Fruit fly (Drosophila melanogaster) whole organism, prepupa: Measurements from ENCODE around the gene Fcp3C.
A peak's percentile ranks its signal among the peaks of the same experiment; 100 is the strongest.

Source experiments
- CG10631 ChIP-seq: fragments of 200-800 bp; sonication (Bioruptor generic); optimal IDR thresholded peaks from 2 replicates; lab custom pipeline; 2016; ENCODE audit warnings: missing biosample characterization, missing genetic modification characterization
- CG10669 ChIP-seq: fragments of 200-800 bp; sonication (Bioruptor generic); optimal IDR thresholded peaks from 3 replicates; lab custom pipeline; 2018; ENCODE audit warnings: missing biosample characterization, mild to moderate bottlenecking, missing genetic modification characterization, moderate library complexity
- CG11294 ChIP-seq: fragments of 200-800 bp; sonication (Bioruptor generic); IDR thresholded peaks from 2 replicates; pipeline ENCODE4 v1.3.6; 2022; ENCODE audit warnings: missing biosample characterization, missing genetic modification characterization
- CG11762 ChIP-seq: fragments of 200-800 bp; sonication (Bioruptor generic); optimal IDR thresholded peaks from 3 replicates; lab custom pipeline; 2016; ENCODE audit warnings: missing biosample characterization, missing genetic modification characterization; ENCODE audit not compliant: insufficient read depth
- CG11902 ChIP-seq: fragments of 200-800 bp; sonication (Bioruptor generic); optimal IDR thresholded peaks from 3 replicates; lab custom pipeline; 2016; ENCODE audit warnings: missing biosample characterization, missing genetic modification characterization
- CG15336 ChIP-seq: fragments of 200-800 bp; sonication (Bioruptor generic); IDR thresholded peaks from 2 replicates; pipeline ENCODE4 v1.3.6; 2022; ENCODE audit warnings: missing biosample characterization, missing genetic modification characterization
- CG1621 ChIP-seq: fragments of 200-800 bp; sonication (Bioruptor generic); optimal IDR thresholded peaks from 3 replicates; lab custom pipeline; 2018; ENCODE audit warnings: missing biosample characterization, mild to moderate bottlenecking, missing genetic modification characterization
- CG3032 ChIP-seq: fragments of 200-800 bp; optimal IDR thresholded peaks from 2 replicates; lab custom pipeline; 2019; ENCODE audit warnings: missing biosample characterization, mild to moderate bottlenecking, missing genetic modification characterization, moderate library complexity
- CG31627 ChIP-seq: fragments of 200-800 bp; sonication (Bioruptor generic); optimal IDR thresholded peaks from 3 replicates; lab custom pipeline; 2016; ENCODE audit warnings: missing biosample characterization, missing genetic modification characterization
- CG32006 ChIP-seq: fragments of 200-800 bp; sonication (Bioruptor generic); optimal IDR thresholded peaks from 3 replicates; lab custom pipeline; 2017; ENCODE audit warnings: missing biosample characterization, mild to moderate bottlenecking, missing genetic modification characterization
- CG6163 ChIP-seq: fragments of 200-800 bp; sonication (Bioruptor generic); IDR thresholded peaks from 3 replicates; pipeline ENCODE4 v1.3.6; 2022; ENCODE audit warnings: missing biosample characterization, missing genetic modification characterization
- CG6276 ChIP-seq: fragments of 200-800 bp; sonication (Bioruptor generic); optimal IDR thresholded peaks from 2 replicates; lab custom pipeline; 2017; ENCODE audit warnings: missing biosample characterization, mild to moderate bottlenecking, missing genetic modification characterization
- CG6792 ChIP-seq: fragments of 200-800 bp; sonication (Bioruptor generic); optimal IDR thresholded peaks from 3 replicates; lab custom pipeline; 2016; ENCODE audit warnings: missing biosample characterization, missing genetic modification characterization
- CG6808 ChIP-seq: fragments of 200-800 bp; sonication (Bioruptor generic); optimal IDR thresholded peaks from 3 replicates; lab custom pipeline; 2017; ENCODE audit warnings: missing biosample characterization, missing genetic modification characterization, mild to moderate bottlenecking, moderate library complexity, missing genetic modification reagents
- CG6854 ChIP-seq: fragments of 200-800 bp; sonication (Bioruptor generic); optimal IDR thresholded peaks from 2 replicates; lab custom pipeline; 2017; ENCODE audit warnings: missing biosample characterization, mild to moderate bottlenecking, missing genetic modification characterization
- CG7368 ChIP-seq: fragments of 200-800 bp; sonication (Bioruptor generic); optimal IDR thresholded peaks from 3 replicates; lab custom pipeline; 2016; ENCODE audit warnings: missing biosample characterization, missing genetic modification characterization
- CG8319 ChIP-seq: fragments of 200-800 bp; sonication (Bioruptor generic); optimal IDR thresholded peaks from 3 replicates; lab custom pipeline; 2016; ENCODE audit warnings: missing biosample characterization, missing genetic modification characterization
- CG9139 ChIP-seq: fragments of 200-800 bp; sonication (Bioruptor generic); optimal IDR thresholded peaks from 3 replicates; lab custom pipeline; 2017; ENCODE audit warnings: missing biosample characterization, mild to moderate bottlenecking, missing genetic modification characterization
- Eip75B ChIP-seq: fragments of 200-800 bp; sonication (Bioruptor generic); optimal IDR thresholded peaks from 3 replicates; lab custom pipeline; 2016; ENCODE audit warnings: missing biosample characterization, missing genetic modification characterization
- Eip78C ChIP-seq: fragments of 200-800 bp; sonication (Bioruptor generic); peaks from one replicate; lab custom pipeline; 2016; ENCODE audit warnings: missing biosample characterization, missing genetic modification characterization
- Eip93F ChIP-seq: fragments of 200-800 bp; sonication (Bioruptor generic); optimal IDR thresholded peaks from 2 replicates; lab custom pipeline; 2016; ENCODE audit warnings: missing biosample characterization, mild to moderate bottlenecking, missing genetic modification characterization
- Ets96B ChIP-seq: fragments of 200-800 bp; optimal IDR thresholded peaks from 2 replicates; lab custom pipeline; 2019; ENCODE audit warnings: missing biosample characterization, mild to moderate bottlenecking, missing genetic modification characterization, moderate library complexity
- Hr39 ChIP-seq: fragments of 200-800 bp; sonication (Bioruptor generic); optimal IDR thresholded peaks from 2 replicates; lab custom pipeline; 2016; ENCODE audit warnings: missing biosample characterization, missing genetic modification characterization
- Hr4 ChIP-seq: fragments of 200-800 bp; sonication (Bioruptor generic); optimal IDR thresholded peaks from 3 replicates; lab custom pipeline; 2016; ENCODE audit warnings: missing biosample characterization, missing genetic modification characterization
- Lpt ChIP-seq: fragments of 200-800 bp; sonication (Bioruptor generic); optimal IDR thresholded peaks from 3 replicates; lab custom pipeline; 2016; ENCODE audit warnings: missing biosample characterization, missing genetic modification characterization
- Met ChIP-seq: fragments of 200-800 bp; sonication (Bioruptor generic); optimal IDR thresholded peaks from 3 replicates; lab custom pipeline; 2016; ENCODE audit warnings: missing biosample characterization, missing genetic modification characterization
- OdsH ChIP-seq: fragments of 200-800 bp; sonication (Bioruptor generic); optimal IDR thresholded peaks from 3 replicates; lab custom pipeline; 2016; ENCODE audit warnings: missing biosample characterization, missing genetic modification characterization
- Smox ChIP-seq: fragments of 200-800 bp; sonication (Bioruptor generic); optimal IDR thresholded peaks from 3 replicates; lab custom pipeline; 2016; ENCODE audit warnings: missing biosample characterization, missing genetic modification characterization
- Sox102F ChIP-seq: fragments of 200-800 bp; sonication (Bioruptor generic); optimal IDR thresholded peaks from 2 replicates; lab custom pipeline; 2016; ENCODE audit warnings: missing biosample characterization, mild to moderate bottlenecking, missing genetic modification characterization
- Sox14 ChIP-seq: fragments of 200-800 bp; sonication (Bioruptor generic); optimal IDR thresholded peaks from 3 replicates; lab custom pipeline; 2016; ENCODE audit warnings: missing biosample characterization, missing genetic modification characterization
- Sox15 ChIP-seq: fragments of 200-800 bp; sonication (Bioruptor generic); optimal IDR thresholded peaks from 3 replicates; lab custom pipeline; 2016; ENCODE audit warnings: missing biosample characterization, missing genetic modification characterization
- achi ChIP-seq: fragments of 200-800 bp; sonication (Bioruptor generic); optimal IDR thresholded peaks from 3 replicates; lab custom pipeline; 2016; ENCODE audit warnings: missing biosample characterization, missing genetic modification characterization
- acj6 ChIP-seq: fragments of 200-800 bp; sonication (Bioruptor generic); optimal IDR thresholded peaks from 3 replicates; lab custom pipeline; 2016; ENCODE audit warnings: missing biosample characterization, missing genetic modification characterization
- cyc ChIP-seq: fragments of 200-800 bp; sonication (Bioruptor generic); optimal IDR thresholded peaks from 3 replicates; lab custom pipeline; 2016; ENCODE audit warnings: missing biosample characterization, missing genetic modification characterization
- dac ChIP-seq: fragments of 200-800 bp; sonication (Bioruptor generic); optimal IDR thresholded peaks from 2 replicates; lab custom pipeline; 2017; ENCODE audit warnings: missing biosample characterization, mild to moderate bottlenecking, missing genetic modification characterization
- dsx ChIP-seq: fragments of 200-800 bp; optimal IDR thresholded peaks from 3 replicates; lab custom pipeline; 2019; ENCODE audit warnings: missing biosample characterization, mild to moderate bottlenecking, missing genetic modification characterization, moderate library complexity; ENCODE audit not compliant: poor library complexity, severe bottlenecking
- esn ChIP-seq: fragments of 200-800 bp; sonication (Bioruptor generic); optimal IDR thresholded peaks from 2 replicates; lab custom pipeline; 2016; ENCODE audit warnings: missing biosample characterization, mild to moderate bottlenecking, missing genetic modification characterization, moderate library complexity
- fd59A ChIP-seq: fragments of 200-800 bp; sonication (Bioruptor generic); optimal IDR thresholded peaks from 2 replicates; lab custom pipeline; 2017; ENCODE audit warnings: missing biosample characterization, mild to moderate bottlenecking, missing genetic modification characterization, missing genetic modification reagents
- fd85E ChIP-seq: fragments of 200-800 bp; sonication (Bioruptor generic); optimal IDR thresholded peaks from 3 replicates; lab custom pipeline; 2016; ENCODE audit warnings: missing biosample characterization, missing genetic modification characterization
- lz ChIP-seq: fragments of 200-800 bp; sonication (Bioruptor generic); optimal IDR thresholded peaks from 3 replicates; lab custom pipeline; 2016; ENCODE audit warnings: missing biosample characterization, missing genetic modification characterization
- net ChIP-seq: fragments of 200-800 bp; sonication (Bioruptor generic); optimal IDR thresholded peaks from 3 replicates; lab custom pipeline; 2016; ENCODE audit warnings: missing biosample characterization, missing genetic modification characterization
- pdm3 ChIP-seq: fragments of 200-800 bp; sonication (Bioruptor generic); optimal IDR thresholded peaks from 3 replicates; lab custom pipeline; 2016; ENCODE audit warnings: missing biosample characterization, missing genetic modification characterization
- salr ChIP-seq, 2 experiments: fragments of 200-800 bp; sonication (Bioruptor generic); optimal IDR thresholded peaks; 3 replicates each; lab custom pipeline; 2016 to 2018; ENCODE audit warnings: missing biosample characterization in 2 of 2, missing genetic modification characterization in 2 of 2, mild to moderate bottlenecking in 1 of 2
- spab ChIP-seq: fragments of 200-800 bp; sonication (Bioruptor generic); optimal IDR thresholded peaks from 2 replicates; lab custom pipeline; 2017; ENCODE audit warnings: missing biosample characterization, mild to moderate bottlenecking, missing genetic modification characterization, missing genetic modification reagents
- svp ChIP-seq: fragments of 200-800 bp; sonication (Bioruptor generic); peaks from one replicate; lab custom pipeline; 2016; ENCODE audit warnings: missing biosample characterization, missing genetic modification characterization
- topi ChIP-seq: fragments of 200-800 bp; sonication (Bioruptor generic); optimal IDR thresholded peaks from 3 replicates; lab custom pipeline; 2016; ENCODE audit warnings: missing biosample characterization, missing genetic modification characterization
- vri ChIP-seq: fragments of 200-800 bp; sonication (Bioruptor generic); optimal IDR thresholded peaks from 3 replicates; lab custom pipeline; 2016; ENCODE audit warnings: missing biosample characterization, mild to moderate bottlenecking, missing genetic modification characterization

The Fcp3C gene

DNA sequence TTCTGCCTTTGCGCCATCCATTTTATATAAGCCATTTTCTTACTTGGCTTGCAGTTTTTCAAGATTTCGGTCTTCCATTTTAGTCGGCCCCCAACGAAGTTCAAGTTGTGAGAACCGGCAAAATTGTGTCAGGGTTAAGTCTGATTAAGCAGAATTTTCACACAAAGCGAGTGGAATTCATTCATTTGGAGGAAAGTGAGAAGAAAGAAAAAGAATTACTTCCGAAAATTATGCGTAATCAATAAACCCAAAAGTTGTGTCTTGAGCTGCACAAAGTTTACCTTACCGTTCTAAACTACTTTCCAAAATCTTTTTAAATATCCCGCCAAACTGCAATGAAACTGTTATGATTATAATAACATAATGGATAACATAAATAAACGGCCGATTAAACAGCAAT is at the start of gene Fcp3C:
Gene Fcp3C (minus strand): TSS at position 101 of the 400 bp plus-strand sequence.
- TF ChIP-seq svp (GFP tag; lab: Kevin White, UChicago) (peak; percentile 3), CG10631 (GFP tag; lab: Kevin White, UChicago) (no peak), Met (GFP tag; lab: Kevin White, UChicago) (no peak)

DNA sequence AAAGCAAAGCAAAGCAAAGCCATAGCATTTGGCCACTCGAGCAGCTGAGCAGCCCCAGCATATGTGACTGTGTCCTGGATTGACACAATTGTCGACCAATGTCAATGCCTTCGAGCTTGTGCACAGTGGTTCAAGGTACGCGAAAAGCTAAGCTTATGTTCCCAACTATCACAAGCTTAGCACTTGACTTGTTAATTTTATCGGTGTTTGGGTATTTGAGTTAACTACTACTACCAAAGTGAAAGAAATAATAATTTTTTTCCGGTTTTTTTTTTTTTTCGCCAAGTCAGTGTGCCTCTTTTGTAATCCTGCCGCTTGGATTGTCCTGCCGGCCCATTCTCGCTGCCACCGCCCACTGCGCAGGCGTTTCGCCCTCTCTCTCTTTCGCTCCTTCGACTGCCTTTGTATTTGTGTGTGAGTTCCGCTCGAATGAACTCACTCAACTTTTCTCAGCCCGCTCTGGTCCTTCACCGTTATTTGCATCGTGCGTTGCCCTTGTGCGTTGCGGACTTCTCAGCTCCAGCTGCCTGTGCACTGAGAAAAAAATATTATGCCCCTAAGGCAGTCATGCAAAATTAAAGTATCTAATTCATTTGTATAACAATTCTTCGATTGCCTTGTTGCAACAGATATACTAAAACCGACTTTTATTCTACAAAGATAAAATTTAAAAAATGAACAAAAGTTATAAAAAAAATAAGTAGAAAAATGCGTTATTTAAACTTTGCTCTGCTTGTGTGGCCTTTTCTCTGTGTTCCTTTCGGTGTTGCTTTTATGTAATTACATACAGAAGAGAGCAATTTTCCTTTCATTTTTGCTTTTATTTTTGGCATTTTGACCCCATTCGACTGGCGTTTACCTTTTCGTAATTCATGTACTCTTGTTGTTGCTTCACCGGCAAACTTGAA is 31.9 kb upstream of the Fcp3C start:
- no peak for TF ChIP-seq Lpt
- TF ChIP-seq Eip78C (GFP tag; lab: Kevin White, UChicago) = peak; percentile 87
- peak; percentile 23 for TF ChIP-seq CG8319
- TF ChIP-seq lz (GFP tag; lab: Kevin White, UChicago) = peak; percentile 47
- peak; percentile 41 for TF ChIP-seq CG31627 (GFP tag; lab: Kevin White, UChicago)
- peak; percentile 71 for TF ChIP-seq svp (GFP tag; lab: Kevin White, UChicago)
- peak; percentile 41 for TF ChIP-seq CG11294 (GFP tag; lab: Robert Waterston, UW)
- TF ChIP-seq OdsH (GFP tag; lab: Kevin White, UChicago) = peak; percentile 41
- no peak for TF ChIP-seq dac (GFP tag; lab: Kevin White, UChicago)
- TF ChIP-seq Smox (GFP tag; lab: Kevin White, UChicago) = peak; percentile 57
- peak; percentile 48 for TF ChIP-seq Sox102F (GFP tag; lab: Kevin White, UChicago)
- TF ChIP-seq CG10669 (GFP tag; lab: Kevin White, UChicago) = peak; percentile 47
- TF ChIP-seq spab (GFP tag; lab: Kevin White, UChicago) = peak; percentile 40
- TF ChIP-seq Eip75B (GFP tag; lab: Kevin White, UChicago) = peak; percentile 55
- TF ChIP-seq fd85E = peak; percentile 31
- TF ChIP-seq CG3032 (tag; lab: Kevin White, UChicago) = no peak
- peak; percentile 79 for TF ChIP-seq CG6163 (GFP tag; lab: Robert Waterston, UW)
- TF ChIP-seq dsx (GFP tag; lab: Kevin White, UChicago) = no peak
- peak; percentile 60 for TF ChIP-seq achi (GFP tag; lab: Kevin White, UChicago)
- TF ChIP-seq acj6 = peak; percentile 51
- TF ChIP-seq CG10631 (GFP tag; lab: Kevin White, UChicago) = peak; percentile 27
- TF ChIP-seq CG15336 (GFP tag; lab: Robert Waterston, UW) = peak; percentile 7; the same call in 1 of the 2 replicates
- TF ChIP-seq vri (GFP tag; lab: Kevin White, UChicago) = peak; percentile 33
- TF ChIP-seq Ets96B (tag; lab: Kevin White, UChicago) = peak; percentile 17
- peak in 1 of 2 experiments; percentile 26 for TF ChIP-seq salr (GFP tag; optimal IDR thresholded peaks at IDR 0.05; lab: Kevin White, UChicago)
- peak; percentile 32 for TF ChIP-seq CG32006 (GFP tag; lab: Kevin White, UChicago)
- TF ChIP-seq CG11762 = peak; percentile 2
- TF ChIP-seq cyc (GFP tag; lab: Kevin White, UChicago) = peak; percentile 45
- peak; percentile 23 for TF ChIP-seq Sox15 (GFP tag; lab: Kevin White, UChicago)
- no peak for TF ChIP-seq CG6854 (GFP tag; lab: Kevin White, UChicago)
- TF ChIP-seq Eip93F (GFP tag; lab: Kevin White, UChicago) = no peak
- TF ChIP-seq CG6792 (GFP tag; lab: Kevin White, UChicago) = peak; percentile 51
- peak; percentile 52 for TF ChIP-seq topi
- TF ChIP-seq CG7368 (GFP tag; lab: Kevin White, UChicago) = peak; percentile 64
- no peak for TF ChIP-seq CG1621
- TF ChIP-seq net (GFP tag; lab: Kevin White, UChicago) = peak; percentile 28
- peak; percentile 19 for TF ChIP-seq CG6276 (GFP tag; lab: Kevin White, UChicago)
- peak; percentile 59 for TF ChIP-seq Met (GFP tag; lab: Kevin White, UChicago)
- TF ChIP-seq esn (GFP tag; lab: Kevin White, UChicago) = peak; percentile 52
- TF ChIP-seq fd59A (GFP tag; lab: Kevin White, UChicago) = peak; percentile 9
- peak; percentile 28 for TF ChIP-seq Sox14 (GFP tag; lab: Kevin White, UChicago)
- TF ChIP-seq CG9139 (GFP tag; lab: Kevin White, UChicago) = no peak
- peak; percentile 22 for TF ChIP-seq CG11902 (GFP tag; lab: Kevin White, UChicago)
- peak; percentile 33 for TF ChIP-seq pdm3 (GFP tag; lab: Kevin White, UChicago)
- peak; percentile 31 for TF ChIP-seq CG6808
- peak; percentile 36 for TF ChIP-seq Hr39 (GFP tag; lab: Kevin White, UChicago)
- TF ChIP-seq Hr4 = peak; percentile 44
